Fruit fly (Drosophila melanogaster): ENCODE measurements around the gene Pfdn5.
A peak's percentile ranks its signal among the peaks of the same experiment; 100 is the strongest.

The Pfdn5 gene

dm6 chr3R:22536504-22537423, 49.9 kb downstream of the Pfdn5 start (continued):
- TF ChIP-seq salm (tag; optimal IDR thresholded peaks at IDR 0.05) (peak; percentile 12), fd96Cb (tag; optimal IDR thresholded peaks at IDR 0.05) (peak; percentile 20), CG10979 (tag; optimal IDR thresholded peaks at IDR 0.05) (peak; percentile 44), Spps (tag; optimal IDR thresholded peaks at IDR 0.05) (no peak), amos (GFP tag; IDR thresholded peaks at IDR 0.05; ENCODE audit: partially characterized antibody) (no peak), Sox100B (GFP tag; optimal IDR thresholded peaks at IDR 0.05) (peak; percentile 5)

All from whole organism, embryonic.